Fruit fly (Drosophila melanogaster): Measurements from ENCODE around the gene awd.

The awd gene

DNA sequence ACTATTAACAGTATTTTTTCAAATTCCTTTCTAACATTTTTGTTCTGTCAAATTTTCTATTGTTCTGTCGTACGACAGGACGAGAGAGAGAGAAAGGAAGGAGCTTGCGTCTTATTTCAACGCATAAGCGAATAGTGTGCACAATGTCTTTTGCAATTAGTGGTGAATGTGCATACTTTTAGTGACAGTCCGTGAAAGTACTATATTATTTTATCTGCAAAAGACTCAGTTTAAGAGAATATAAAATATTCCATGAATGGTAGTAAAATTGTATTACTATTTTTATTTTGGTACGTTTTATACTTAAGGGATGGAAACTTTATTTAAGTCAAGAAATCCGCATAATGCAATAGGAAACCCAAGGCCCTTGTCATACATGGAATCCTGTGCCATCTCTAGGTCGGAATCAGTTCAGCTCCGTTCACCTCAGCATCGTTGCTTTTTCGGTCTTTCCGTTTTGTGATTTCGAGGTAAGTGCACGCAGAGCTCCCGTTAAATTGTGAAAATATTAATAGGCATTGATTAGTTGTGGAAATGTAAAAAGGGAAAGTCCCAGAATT is 7.7 kb downstream of the awd start, which contains the start of gene eEF1alpha2:
TSS of gene eEF1alpha2 (plus strand) at position 409 of the 560 bp plus-strand sequence.
- TF ChIP-seq Abd-B (GFP tag; optimal IDR thresholded peaks at IDR 0.05) (no peak), CG9705 (GFP tag; optimal IDR thresholded peaks at IDR 0.05) (no peak), sv (GFP tag; optimal IDR thresholded peaks at IDR 0.05) (no peak), rgr (GFP tag; optimal IDR thresholded peaks at IDR 0.05) (no peak)

DNA sequence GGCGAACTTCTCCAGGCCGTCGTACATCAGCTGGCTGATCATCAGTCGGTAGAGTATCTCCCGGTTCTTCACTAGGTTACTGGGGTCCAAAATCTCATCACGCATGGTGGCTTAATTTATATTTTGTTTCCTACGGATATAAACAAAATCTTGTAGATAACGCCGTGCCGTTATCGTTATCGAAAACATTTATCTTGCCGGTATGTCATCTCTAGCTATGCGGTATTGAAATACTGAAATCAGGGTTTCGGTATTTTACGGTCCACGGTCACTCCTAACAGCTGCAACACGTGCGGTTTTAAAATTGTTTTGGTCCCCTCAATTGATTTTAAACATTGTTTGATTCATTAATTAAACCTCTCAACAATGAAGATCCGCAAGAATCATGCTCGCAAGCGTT is 9.1 kb downstream of the awd start, which contains the start of the genes CstF50 and CG11563:
TSS of gene CstF50 (minus strand) at position 188 of the 400 bp plus-strand sequence.
TSS of gene CG11563 (plus strand) at position 260 of the 400 bp plus-strand sequence.
- TF ChIP-seq dmrt93B (GFP tag; optimal IDR thresholded peaks at IDR 0.05) (no peak), Myc (optimal IDR thresholded peaks at IDR 0.05) (peak; percentile 38), Hr83 (GFP tag; optimal IDR thresholded peaks at IDR 0.05; ENCODE audit: poor library complexity, severe bottlenecking) (no peak), Hnf4 (GFP tag; optimal IDR thresholded peaks at IDR 0.05) (no peak), CrebA (GFP tag; optimal IDR thresholded peaks at IDR 0.05; ENCODE audit: borderline replicate concordance) (no peak)

dm6 chr3R:31727773-31728172 is 18.1 kb downstream of the awd start:
- TF ChIP-seq Abd-B (GFP tag; optimal IDR thresholded peaks at IDR 0.05) (no peak), rgr (GFP tag; optimal IDR thresholded peaks at IDR 0.05) (no peak), psq (GFP tag; optimal IDR thresholded peaks at IDR 0.05) (no peak), Rel (GFP tag; optimal IDR thresholded peaks at IDR 0.05) (no peak), Rel (tag; optimal IDR thresholded peaks at IDR 0.05) (no peak), CG9705 (GFP tag; optimal IDR thresholded peaks at IDR 0.05) (no peak), usp (GFP tag; optimal IDR thresholded peaks at IDR 0.05) (no peak), Hnf4 (GFP tag; optimal IDR thresholded peaks at IDR 0.05) (no peak), Dif (GFP tag; optimal IDR thresholded peaks at IDR 0.05; ENCODE audit: partially characterized antibody) (no peak), dsf (GFP tag; optimal IDR thresholded peaks at IDR 0.05; ENCODE audit: borderline replicate concordance) (no peak), Sp1 (GFP tag; optimal IDR thresholded peaks at IDR 0.05) (no peak), OdsH (GFP tag; optimal IDR thresholded peaks at IDR 0.05) (no peak), HLH106 (tag; optimal IDR thresholded peaks at IDR 0.05) (no peak), fru (GFP tag; optimal IDR thresholded peaks at IDR 0.05) (no peak), Vsx2 (GFP tag; optimal IDR thresholded peaks at IDR 0.05; ENCODE audit: partially characterized antibody) (no peak)

dm6 chr3R:31726286-31726685 is 19.6 kb downstream of the awd start:
- TF ChIP-seq lola (GFP tag; optimal IDR thresholded peaks at IDR 0.05) (no peak), CG9705 (GFP tag; optimal IDR thresholded peaks at IDR 0.05) (no peak), woc (GFP tag; optimal IDR thresholded peaks at IDR 0.05) (no peak), dmrt93B (GFP tag; optimal IDR thresholded peaks at IDR 0.05) (no peak), h (GFP tag; optimal IDR thresholded peaks at IDR 0.05) (no peak), GATAd (GFP tag; optimal IDR thresholded peaks at IDR 0.05) (no peak), Rel (GFP tag; optimal IDR thresholded peaks at IDR 0.05) (no peak), Rel (tag; optimal IDR thresholded peaks at IDR 0.05) (no peak), CG32264 (GFP tag; optimal IDR thresholded peaks at IDR 0.05) (no peak), Sp1 (GFP tag; optimal IDR thresholded peaks at IDR 0.05) (no peak), pan (optimal IDR thresholded peaks at IDR 0.05) (no peak), HLH106 (tag; optimal IDR thresholded peaks at IDR 0.05) (no peak), Mio (GFP tag; optimal IDR thresholded peaks at IDR 0.05) (no peak), br (GFP tag; optimal IDR thresholded peaks at IDR 0.05) (no peak), Hnf4 (GFP tag; optimal IDR thresholded peaks at IDR 0.05) (no peak), usp (GFP tag; optimal IDR thresholded peaks at IDR 0.05) (no peak), ey (GFP tag; optimal IDR thresholded peaks at IDR 0.05) (no peak), CrebA (GFP tag; optimal IDR thresholded peaks at IDR 0.05; ENCODE audit: borderline replicate concordance) (no peak), sv (GFP tag; optimal IDR thresholded peaks at IDR 0.05) (no peak), Dfd (GFP tag; optimal IDR thresholded peaks at IDR 0.05) (no peak), Abd-B (GFP tag; optimal IDR thresholded peaks at IDR 0.05) (no peak)

dm6 chr3R:31725486-31726227 is 20.2 kb downstream of the awd start:
- TF ChIP-seq rgr (GFP tag; optimal IDR thresholded peaks at IDR 0.05) (peak; percentile 22), Dfd (GFP tag; optimal IDR thresholded peaks at IDR 0.05) (no peak), h (GFP tag; optimal IDR thresholded peaks at IDR 0.05) (peak; percentile 36), sv (GFP tag; optimal IDR thresholded peaks at IDR 0.05) (no peak), lola (GFP tag; optimal IDR thresholded peaks at IDR 0.05) (no peak), OdsH (GFP tag; optimal IDR thresholded peaks at IDR 0.05) (no peak), Hnf4 (GFP tag; optimal IDR thresholded peaks at IDR 0.05) (peak; percentile 67), Hr83 (GFP tag; optimal IDR thresholded peaks at IDR 0.05; ENCODE audit: poor library complexity, severe bottlenecking) (peak; percentile 52), tai (GFP tag; optimal IDR thresholded peaks at IDR 0.05) (no peak), fru (GFP tag; optimal IDR thresholded peaks at IDR 0.05) (peak; percentile 11), dmrt93B (GFP tag; optimal IDR thresholded peaks at IDR 0.05) (no peak), Dif (GFP tag; optimal IDR thresholded peaks at IDR 0.05; ENCODE audit: partially characterized antibody) (peak; percentile 85), woc (GFP tag; optimal IDR thresholded peaks at IDR 0.05) (no peak), Rel (GFP tag; optimal IDR thresholded peaks at IDR 0.05) (no peak), Rel (tag; optimal IDR thresholded peaks at IDR 0.05) (peak; percentile 38), Sp1 (GFP tag; optimal IDR thresholded peaks at IDR 0.05) (peak; percentile 47), dl (GFP tag; optimal IDR thresholded peaks at IDR 0.05; ENCODE audit: insufficient read depth in 1 of 2, partially characterized antibody in 2 of 2) (peak; percentile 24 to 32), HLH106 (tag; optimal IDR thresholded peaks at IDR 0.05) (peak; percentile 3), GATAd (GFP tag; optimal IDR thresholded peaks at IDR 0.05) (peak; percentile 25)

Data from whole organism, wandering third instar larva.